Fruit fly (Drosophila melanogaster): ENCODE measurements around the gene CG4362.

The CG4362 gene

dm6 chr3R:20256278-20256979 lies 50.9 kb downstream of the CG4362 start:
- no peak for TF ChIP-seq Blimp-1 (GFP tag; optimal IDR thresholded peaks at IDR 0.05)
- TF ChIP-seq CG32772 (GFP tag; IDR thresholded peaks at IDR 0.05), result no peak
- no peak for TF ChIP-seq CG15479 (GFP tag; optimal IDR thresholded peaks at IDR 0.05)
- 0 out of 4 replicates have a peak, but pooled peaks have one; percentile 34 for TF ChIP-seq chinmo (GFP tag; IDR thresholded peaks at IDR 0.05; ENCODE audit: partially characterized antibody)
- TF ChIP-seq CG13894 (tag; optimal IDR thresholded peaks at IDR 0.05), result peak; percentile 93
- no peak for TF ChIP-seq ttk (GFP tag; IDR thresholded peaks at IDR 0.05)
- no peak for TF ChIP-seq sens-2 (GFP tag; IDR thresholded peaks at IDR 0.05)
- peak; percentile 32 for TF ChIP-seq twi (tag; optimal IDR thresholded peaks at IDR 0.05)
- TF ChIP-seq zen (tag; optimal IDR thresholded peaks at IDR 0.05), result no peak
- peak; percentile 93 for TF ChIP-seq CG2199 (GFP tag; IDR thresholded peaks at IDR 0.05)
- no peak for TF ChIP-seq tin (GFP tag; optimal IDR thresholded peaks at IDR 0.05)
- TF ChIP-seq CG10274 (GFP tag; optimal IDR thresholded peaks at IDR 0.05), result peak; percentile 65
- TF ChIP-seq CG8388 (GFP tag; optimal IDR thresholded peaks at IDR 0.05), result no peak
